Fruit fly (Drosophila melanogaster) whole organism, embryonic: ENCODE measurements around the gene CG14854.

Experiments
- CG10267 ChIP-seq: fragments of 200-800 bp; sonication (Bioruptor generic); optimal IDR thresholded peaks from 2 replicates; lab custom pipeline; 2018; ENCODE audit warnings: missing biosample characterization, mild to moderate bottlenecking, missing genetic modification characterization, moderate library complexity
- CG10979 ChIP-seq: fragments of 200-800 bp; sonication (Bioruptor generic); optimal IDR thresholded peaks from 2 replicates; lab custom pipeline; 2018; ENCODE audit warnings: missing biosample characterization, mild to moderate bottlenecking, missing genetic modification characterization, moderate library complexity
- CG11504 ChIP-seq: fragments of 200-800 bp; sonication (Bioruptor generic); optimal IDR thresholded peaks from 3 replicates; lab custom pipeline; 2019; ENCODE audit warnings: missing biosample characterization, mild to moderate bottlenecking, missing genetic modification characterization, moderate library complexity
- CG11723 ChIP-seq: fragments of 200-800 bp; sonication (Bioruptor generic); optimal IDR thresholded peaks from 2 replicates; lab custom pipeline; 2017; ENCODE audit warnings: missing biosample characterization, mild to moderate bottlenecking, missing genetic modification characterization
- CG12391 ChIP-seq: fragments of 200-800 bp; sonication (Bioruptor generic); optimal IDR thresholded peaks from 3 replicates; lab custom pipeline; 2018; ENCODE audit warnings: missing biosample characterization, mild to moderate bottlenecking, missing genetic modification characterization, moderate library complexity
- CG12744 ChIP-seq: fragments of 200-800 bp; sonication (Bioruptor generic); optimal IDR thresholded peaks from 2 replicates; lab custom pipeline; 2016; ENCODE audit warnings: missing biosample characterization, missing genetic modification characterization
- CG13287 ChIP-seq: fragments of 200-800 bp; sonication (Bioruptor generic); IDR thresholded peaks from 2 replicates; pipeline ENCODE4 v1.3.6; 2022; ENCODE audit warnings: missing biosample characterization, missing genetic modification characterization; ENCODE audit not compliant: partially characterized antibody
- CG13424 ChIP-seq: fragments of 200-800 bp; sonication (Bioruptor generic); optimal IDR thresholded peaks from 2 replicates; lab custom pipeline; 2019; ENCODE audit warnings: missing biosample characterization, mild to moderate bottlenecking, missing genetic modification characterization, moderate library complexity
- CG14441 ChIP-seq: fragments of 200-800 bp; sonication (Bioruptor generic); IDR thresholded peaks from 2 replicates; pipeline ENCODE4 v1.3.6; 2022; ENCODE audit warnings: missing biosample characterization, missing genetic modification characterization
- CG15479 ChIP-seq: fragments of 200-800 bp; sonication (Bioruptor generic); optimal IDR thresholded peaks from 3 replicates; lab custom pipeline; 2019; ENCODE audit warnings: missing biosample characterization, mild to moderate bottlenecking, missing genetic modification characterization, moderate library complexity
- CG15696 ChIP-seq: fragments of 200-800 bp; sonication (Bioruptor generic); optimal IDR thresholded peaks from 2 replicates; lab custom pipeline; 2019; ENCODE audit warnings: missing biosample characterization, mild to moderate bottlenecking, missing genetic modification characterization, moderate library complexity
- CG2712 ChIP-seq: fragments of 200-800 bp; optimal IDR thresholded peaks from 3 replicates; lab custom pipeline; 2019; ENCODE audit warnings: missing biosample characterization, mild to moderate bottlenecking, missing genetic modification characterization, moderate library complexity
- CG31441 ChIP-seq: fragments of 200-800 bp; sonication (Bioruptor generic); IDR thresholded peaks from 2 replicates; pipeline ENCODE4 v1.3.6; 2022; ENCODE audit warnings: missing biosample characterization, missing genetic modification characterization
- CG3163 ChIP-seq: fragments of 200-800 bp; sonication (Bioruptor generic); optimal IDR thresholded peaks from 3 replicates; lab custom pipeline; 2016; ENCODE audit warnings: missing biosample characterization, missing genetic modification characterization
- CG42726 ChIP-seq: fragments of 200-800 bp; sonication (Bioruptor generic); IDR thresholded peaks from 2 replicates; pipeline ENCODE4 v1.3.6; 2022; ENCODE audit warnings: missing biosample characterization, missing genetic modification characterization; ENCODE audit not compliant: partially characterized antibody
- CG8924 ChIP-seq: fragments of 200-800 bp; optimal IDR thresholded peaks from 3 replicates; lab custom pipeline; 2019; ENCODE audit warnings: missing biosample characterization, mild to moderate bottlenecking, missing genetic modification characterization, moderate library complexity
- Camta ChIP-seq: fragments of 200-800 bp; sonication (Bioruptor generic); optimal IDR thresholded peaks from 2 replicates; lab custom pipeline; 2016; ENCODE audit warnings: missing biosample characterization, missing genetic modification characterization
- Chrac-16 ChIP-seq: fragments of 200-800 bp; sonication (Bioruptor generic); optimal IDR thresholded peaks from 3 replicates; lab custom pipeline; 2016; ENCODE audit warnings: missing biosample characterization, missing genetic modification characterization
- MBD-R2 ChIP-seq: fragments of 200-800 bp; sonication (Bioruptor generic); IDR thresholded peaks from 2 replicates; pipeline ENCODE4 v1.3.6; 2022; ENCODE audit warnings: missing biosample characterization, missing genetic modification characterization
- NC2α ChIP-seq: fragments of 200-800 bp; sonication (Bioruptor generic); optimal IDR thresholded peaks from 2 replicates; lab custom pipeline; 2016; ENCODE audit warnings: missing biosample characterization, missing genetic modification characterization
- Nf-YC ChIP-seq: fragments of 200-800 bp; optimal IDR thresholded peaks from 3 replicates; lab custom pipeline; 2019; ENCODE audit warnings: missing biosample characterization, mild to moderate bottlenecking, missing genetic modification characterization, moderate library complexity
- Oli ChIP-seq: fragments of 200-800 bp; sonication (Bioruptor generic); optimal IDR thresholded peaks from 2 replicates; lab custom pipeline; 2018; ENCODE audit warnings: missing biosample characterization, mild to moderate bottlenecking, missing genetic modification characterization, moderate library complexity
- Sox102F ChIP-seq: fragments of 200-800 bp; sonication (Bioruptor generic); optimal IDR thresholded peaks from 2 replicates; lab custom pipeline; 2018; ENCODE audit warnings: missing biosample characterization, mild to moderate bottlenecking, missing genetic modification characterization, moderate library complexity
- Sry-δ ChIP-seq: fragments of 200-800 bp; sonication (Bioruptor generic); optimal IDR thresholded peaks from 2 replicates; lab custom pipeline; 2016; ENCODE audit warnings: missing biosample characterization, missing genetic modification characterization
- Taf1 ChIP-seq: fragments of 200-800 bp; sonication (Bioruptor generic); IDR thresholded peaks from 2 replicates; pipeline ENCODE4 v1.3.6; 2022; ENCODE audit warnings: missing biosample characterization, missing genetic modification characterization
- Tbp ChIP-seq: fragments of >200 bp; optimal IDR thresholded peaks from 2 replicates; lab custom pipeline; 2018; ENCODE audit warnings: missing biosample characterization, missing genetic modification characterization
- Trl ChIP-seq, 3 experiments: fragments of >200 bp in 2 of 3; fragments of 200-800 bp in 1 of 3; sonication (Bioruptor generic) in 1 of 3; optimal IDR thresholded peaks; 2 replicates in 1 of 3; 3 replicates in 2 of 3; lab custom pipeline; 2016 to 2017; ENCODE audit warnings: missing biosample characterization in 1 of 3, missing genetic modification characterization in 1 of 3
- Xrp1 ChIP-seq: fragments of 200-800 bp; sonication (Bioruptor generic); IDR thresholded peaks from 2 replicates; pipeline ENCODE4 v1.3.6; 2022; ENCODE audit warnings: missing biosample characterization, missing genetic modification characterization
- ap ChIP-seq: fragments of 200-800 bp; sonication (Bioruptor generic); IDR thresholded peaks from 2 replicates; pipeline ENCODE4 v1.3.6; 2022; ENCODE audit warnings: missing biosample characterization, missing genetic modification characterization
- bowl ChIP-seq: fragments of 200-800 bp; sonication (Bioruptor generic); IDR thresholded peaks from 2 replicates; pipeline ENCODE4 v1.3.6; 2022; ENCODE audit warnings: missing biosample characterization, missing genetic modification characterization
- cad ChIP-seq: fragments of >200 bp; optimal IDR thresholded peaks from 2 replicates; lab custom pipeline; 2017; ENCODE audit warnings: missing biosample characterization, missing genetic modification characterization
- crp ChIP-seq, 2 experiments: fragments of 200-800 bp; sonication (Bioruptor generic); optimal IDR thresholded peaks; 2 replicates in 1 of 2; 3 replicates in 1 of 2; lab custom pipeline; 2017; ENCODE audit warnings: missing biosample characterization in 2 of 2, missing genetic modification characterization in 2 of 2, mild to moderate bottlenecking in 1 of 2, moderate library complexity in 1 of 2
- dpn ChIP-seq, 2 experiments: fragments of 200-800 bp; sonication (Bioruptor generic); optimal IDR thresholded peaks; 3 replicates each; lab custom pipeline; 2016; ENCODE audit warnings: missing biosample characterization in 2 of 2, missing genetic modification characterization in 2 of 2
- gem ChIP-seq: fragments of 200-800 bp; sonication (Bioruptor generic); optimal IDR thresholded peaks from 2 replicates; lab custom pipeline; 2019; ENCODE audit warnings: missing biosample characterization, mild to moderate bottlenecking, missing genetic modification characterization, moderate library complexity
- grau ChIP-seq: fragments of 200-800 bp; optimal IDR thresholded peaks from 3 replicates; lab custom pipeline; 2019; ENCODE audit warnings: missing biosample characterization, mild to moderate bottlenecking, missing genetic modification characterization, moderate library complexity
- knrl ChIP-seq: fragments of 200-800 bp; sonication (Bioruptor generic); IDR thresholded peaks from 3 replicates; pipeline ENCODE4 v1.3.6; 2022; ENCODE audit warnings: missing biosample characterization, missing genetic modification characterization; ENCODE audit not compliant: partially characterized antibody
- lilli ChIP-seq: fragments of 200-800 bp; sonication (Bioruptor generic); optimal IDR thresholded peaks from 3 replicates; lab custom pipeline; 2016; ENCODE audit warnings: missing biosample characterization, missing genetic modification characterization
- row ChIP-seq: fragments of 200-800 bp; sonication (Bioruptor generic); IDR thresholded peaks from 3 replicates; pipeline ENCODE4 v1.3.6; 2022; ENCODE audit warnings: missing biosample characterization, missing genetic modification characterization
- sc ChIP-seq, 3 experiments: fragments of >200 bp in 2 of 3; fragments of 200-800 bp in 1 of 3; sonication (Bioruptor generic) in 1 of 3; optimal IDR thresholded peaks; 2 replicates in 2 of 3; 3 replicates in 1 of 3; lab custom pipeline; 2017; ENCODE audit warnings: mild to moderate bottlenecking in 1 of 3, missing biosample characterization in 1 of 3, missing genetic modification characterization in 1 of 3, missing genetic modification reagents in 1 of 3
- sd ChIP-seq: fragments of 200-800 bp; sonication (Bioruptor generic); optimal IDR thresholded peaks from 3 replicates; lab custom pipeline; 2018; ENCODE audit warnings: missing biosample characterization, mild to moderate bottlenecking, missing genetic modification characterization, moderate library complexity
- tgo ChIP-seq: fragments of 200-800 bp; sonication (Bioruptor generic); IDR thresholded peaks from 3 replicates; pipeline ENCODE4 v1.3.6; 2022; ENCODE audit warnings: missing biosample characterization, missing genetic modification characterization
- zen ChIP-seq: fragments of 200-800 bp; sonication (Bioruptor generic); optimal IDR thresholded peaks from 3 replicates; lab custom pipeline; 2018; ENCODE audit warnings: missing biosample characterization, mild to moderate bottlenecking, missing genetic modification characterization, moderate library complexity

The CG14854 gene

DNA sequence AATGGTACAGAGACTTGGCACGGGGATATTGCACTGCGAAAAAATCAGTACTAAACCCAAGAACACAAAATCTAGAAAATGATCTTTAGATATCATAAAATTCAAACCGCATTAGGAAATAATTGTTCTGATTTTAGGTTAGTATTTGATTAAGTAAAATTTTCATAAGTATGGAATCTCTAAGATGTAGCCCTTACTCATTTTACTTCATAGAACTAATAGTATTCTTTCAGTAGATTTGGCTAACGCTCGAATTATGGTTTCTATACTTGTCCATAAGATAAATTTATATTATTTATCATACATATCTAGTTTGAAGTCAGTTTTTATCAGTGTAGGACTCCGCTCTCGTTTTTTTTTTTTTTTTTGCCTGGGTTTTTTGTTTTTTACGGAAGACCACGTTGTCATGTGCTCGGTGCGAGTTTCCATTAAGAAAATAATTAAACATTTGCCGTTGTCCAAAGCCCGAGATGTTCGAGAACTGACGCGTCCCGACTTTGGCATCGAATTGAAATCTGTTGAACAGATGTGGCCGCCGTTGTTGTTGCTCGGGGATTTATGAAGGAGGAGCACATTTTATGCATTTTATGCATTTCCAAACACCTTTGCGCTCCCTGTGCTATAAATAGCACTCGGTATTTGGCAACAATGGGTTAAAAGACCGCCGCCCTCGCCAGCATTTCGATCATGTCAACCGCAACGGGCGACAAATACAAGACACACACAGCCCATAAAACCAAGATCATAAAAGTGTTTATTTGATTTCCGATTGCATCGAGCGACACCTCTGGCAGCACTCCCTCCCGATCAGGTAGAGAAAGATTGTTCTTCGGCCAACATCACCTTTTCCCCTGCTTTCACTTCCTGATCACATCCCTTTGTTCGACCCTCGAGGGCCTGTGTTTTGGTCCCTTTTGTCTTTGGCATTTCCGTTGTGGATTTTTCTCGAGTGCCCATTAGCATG, 26.9 kb upstream of the CG14854 start (continued):
- TF ChIP-seq sc (optimal IDR thresholded peaks at IDR 0.05; lab: Kevin White, UChicago) (no peak), sc (GFP tag; optimal IDR thresholded peaks at IDR 0.05; lab: Kevin White, UChicago) (peak; percentile 11), grau (tag; lab: Kevin White, UChicago) (peak; percentile 24), Xrp1 (GFP tag; lab: Robert Waterston, UW) (peak; percentile 39; the same call in 1 of the 2 replicates), CG15479 (GFP tag; lab: Kevin White, UChicago) (peak; percentile 24), cad (GFP tag; lab: Kevin White, UChicago) (peak; percentile 88), CG10267 (tag; lab: Kevin White, UChicago) (peak; percentile 9), ap (GFP tag; lab: Robert Waterston, UW) (no peak), Sox102F (peak; percentile 16), CG2712 (tag; lab: Kevin White, UChicago) (peak; percentile 71), gem (tag; lab: Kevin White, UChicago) (peak; percentile 58), CG15696 (tag; lab: Kevin White, UChicago) (peak; percentile 37), CG12391 (tag; lab: Kevin White, UChicago) (peak; percentile 50), row (GFP tag; lab: Robert Waterston, UW) (0 out of 3 replicates have a peak, but pooled peaks have one; percentile 28), Chrac-16 (peak; percentile 19), CG8924 (tag; lab: Kevin White, UChicago) (peak; percentile 26)

DNA sequence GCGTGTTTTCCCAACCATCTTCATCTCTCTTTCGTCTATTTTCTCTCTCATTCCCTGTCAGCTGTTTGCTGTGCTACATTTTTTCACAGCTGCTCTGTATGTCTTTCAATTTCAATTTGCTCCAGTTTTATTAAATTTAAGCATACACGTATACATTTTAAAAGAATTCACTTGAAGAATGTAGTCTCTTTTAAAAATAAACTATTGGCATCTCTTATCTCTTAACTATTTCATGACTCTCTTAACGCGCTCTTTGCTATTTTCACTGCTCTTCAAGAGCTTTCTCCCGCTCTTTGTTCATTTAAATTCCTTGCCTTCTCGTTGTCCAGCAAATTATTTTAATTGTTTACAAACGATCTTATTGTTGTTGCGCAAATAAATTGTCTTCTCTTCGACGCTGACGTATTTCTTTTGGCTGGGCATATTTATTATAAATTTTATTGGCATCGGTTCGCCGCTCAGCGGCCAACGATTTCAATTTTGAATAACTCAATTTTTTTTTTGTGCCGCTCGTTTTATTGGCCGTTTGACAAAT, 20.3 kb upstream of the CG14854 start:
- TF ChIP-seq sd (tag; lab: Kevin White, UChicago) (peak; percentile 70), Trl (optimal IDR thresholded peaks at IDR 0.05; lab: Kevin White, UChicago) (peak; percentile 64 to 78), Trl (GFP tag; optimal IDR thresholded peaks at IDR 0.05; lab: Kevin White, UChicago) (no peak), CG3163 (GFP tag; lab: Kevin White, UChicago) (peak; percentile 88), bowl (GFP tag; lab: Robert Waterston, UW) (no peak)

DNA sequence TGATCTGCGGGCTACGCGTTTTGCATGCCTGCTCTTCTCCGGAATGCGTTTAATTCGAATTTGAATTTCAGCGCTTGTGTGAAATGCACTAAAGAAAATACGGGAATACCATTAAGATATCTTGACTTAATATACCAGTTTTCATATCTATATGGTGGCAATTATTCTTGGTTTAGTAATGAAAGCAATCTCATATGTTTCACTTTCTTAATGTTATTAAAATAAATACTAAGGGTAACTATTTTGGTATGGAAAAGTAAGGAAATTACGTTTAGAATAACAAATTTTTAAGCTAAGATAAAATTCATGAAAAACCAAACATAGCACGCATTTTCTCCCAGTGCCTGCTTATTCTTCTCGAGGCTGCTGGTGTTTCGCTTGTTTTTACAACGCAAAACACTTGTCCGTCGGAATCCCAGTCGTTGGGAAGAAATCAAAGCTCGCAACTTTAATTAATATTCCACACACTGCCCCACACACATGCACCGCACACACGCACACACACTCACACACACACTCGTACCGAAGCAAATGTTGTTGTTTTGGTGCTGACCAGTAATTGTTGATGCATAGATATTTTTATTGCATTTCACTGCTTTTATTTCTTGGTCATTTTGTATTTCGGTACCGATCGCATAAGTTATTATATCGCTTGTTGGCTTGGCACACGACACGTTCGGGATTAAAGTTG, 18.1 kb upstream of the CG14854 start:
- TF ChIP-seq CG31441 (GFP tag; lab: Robert Waterston, UW) = peak; percentile 46; the same call in 1 of the 2 replicates
- peak; percentile 35 for TF ChIP-seq CG13424 (tag; lab: Kevin White, UChicago)
- TF ChIP-seq Tbp = no peak
- peak; percentile 57 for TF ChIP-seq Sox102F
- no peak for TF ChIP-seq CG12744 (GFP tag; lab: Kevin White, UChicago)
- TF ChIP-seq MBD-R2 (GFP tag; lab: Robert Waterston, UW) = no peak
- peak in 1 of 2 experiments; percentile 3 for TF ChIP-seq dpn (GFP tag; optimal IDR thresholded peaks at IDR 0.05; lab: Kevin White, UChicago)
- TF ChIP-seq Sry-δ = no peak
- no peak for TF ChIP-seq Taf1 (GFP tag; lab: Robert Waterston, UW)
- TF ChIP-seq CG14441 (GFP tag; lab: Robert Waterston, UW) = peak; percentile 29; the same call in 1 of the 2 replicates
- no peak for TF ChIP-seq crp (GFP tag; optimal IDR thresholded peaks at IDR 0.05; lab: Kevin White, UChicago)
- TF ChIP-seq sd (tag; lab: Kevin White, UChicago) = no peak
- TF ChIP-seq Nf-YC (tag; lab: Kevin White, UChicago) = no peak
- no peak for TF ChIP-seq NC2α (GFP tag; lab: Kevin White, UChicago)
- no peak for TF ChIP-seq CG42726 (GFP tag; lab: Robert Waterston, UW)
- TF ChIP-seq Camta (GFP tag; lab: Kevin White, UChicago) = no peak
- TF ChIP-seq CG10979 (tag; lab: Kevin White, UChicago) = peak; percentile 14
- TF ChIP-seq tgo (GFP tag; lab: Robert Waterston, UW) = 0 out of 3 replicates have a peak, but pooled peaks have one; percentile 17
- no peak for TF ChIP-seq CG11723 (GFP tag; lab: Kevin White, UChicago)
- TF ChIP-seq CG13287 (GFP tag; lab: Robert Waterston, UW) = no peak
- TF ChIP-seq knrl (GFP tag; lab: Robert Waterston, UW) = no peak
- peak; percentile 45 for TF ChIP-seq CG11504 (tag; lab: Kevin White, UChicago)
- TF ChIP-seq zen (tag; lab: Kevin White, UChicago) = no peak
- TF ChIP-seq lilli (GFP tag; lab: Kevin White, UChicago) = no peak
- TF ChIP-seq Oli (tag; lab: Kevin White, UChicago) = peak; percentile 51
